Worm (Caenorhabditis elegans): ENCODE measurements around the gene C54G10.1.
A peak's percentile ranks its signal among the peaks of the same experiment; 100 is the strongest.

C54G10.1 gene

ce11 chrV:14685435-14686058 is 44.6 kb downstream of the C54G10.1 start, which contains the start of gene C47E8.4 (continued):
- TF ChIP-seq lin-39 (tag; optimal IDR thresholded peaks at IDR 0.05) (peak; percentile 93), hmg-11 (tag; optimal IDR thresholded peaks at IDR 0.05) (peak; percentile 83), eor-1 (tag; optimal IDR thresholded peaks at IDR 0.05) (peak in 1 of 2 experiments; percentile 82), pqm-1 (tag; optimal IDR thresholded peaks at IDR 0.05) (peak; percentile 86), nhr-12 (tag; optimal IDR thresholded peaks at IDR 0.05) (no peak), nhr-23 (tag; optimal IDR thresholded peaks at IDR 0.05) (peak; percentile 98), daf-12 (tag; optimal IDR thresholded peaks at IDR 0.05) (peak; percentile 57), nhr-237 (tag; optimal IDR thresholded peaks at IDR 0.05) (peak; percentile 30), nhr-43 (tag; optimal IDR thresholded peaks at IDR 0.05; ENCODE audit: poor library complexity, severe bottlenecking) (peak; percentile 98), nhr-11 (tag; optimal IDR thresholded peaks at IDR 0.05) (peak; percentile 93), unc-62 (GFP tag; optimal IDR thresholded peaks at IDR 0.05) (peak; percentile 87), ceh-82 (tag; optimal IDR thresholded peaks at IDR 0.05) (peak; percentile 72), lsy-12 (tag; optimal IDR thresholded peaks at IDR 0.05) (peak; percentile 99), skn-1 (tag; optimal IDR thresholded peaks at IDR 0.05) (peak; percentile 84), pha-4 (tag; optimal IDR thresholded peaks at IDR 0.05) (peak; percentile 98), fos-1 (tag; optimal IDR thresholded peaks at IDR 0.05) (peak; percentile 67), ztf-11 (tag; optimal IDR thresholded peaks at IDR 0.05) (no peak), nhr-77 (tag; optimal IDR thresholded peaks at IDR 0.05) (peak; percentile 89), fkh-2 (tag; optimal IDR thresholded peaks at IDR 0.05) (no peak), nhr-25 (tag; optimal IDR thresholded peaks at IDR 0.05) (peak; percentile 98), fkh-10 (GFP tag; optimal IDR thresholded peaks at IDR 0.05) (peak; percentile 98), nhr-67 (tag; optimal IDR thresholded peaks at IDR 0.05) (peak; percentile 19), tbx-2 (tag; optimal IDR thresholded peaks at IDR 0.05) (peak; percentile 95), ceh-16 (tag; optimal IDR thresholded peaks at IDR 0.05) (no peak), ama-1 (optimal IDR thresholded peaks at IDR 0.05) (peak; percentile 91), lin-15B (tag; optimal IDR thresholded peaks at IDR 0.05) (peak; percentile 100)

ce11 chrV:14686231-14687105 is 45.6 kb downstream of the C54G10.1 start:
- TF ChIP-seq nhr-25 (tag; optimal IDR thresholded peaks at IDR 0.05) (peak; percentile 11), ama-1 (optimal IDR thresholded peaks at IDR 0.05) (peak; percentile 93), hmg-11 (tag; optimal IDR thresholded peaks at IDR 0.05) (no peak), jun-1 (tag; optimal IDR thresholded peaks at IDR 0.05) (no peak), ceh-16 (tag; optimal IDR thresholded peaks at IDR 0.05) (no peak), snpc-4 (tag; optimal IDR thresholded peaks at IDR 0.05) (peak; percentile 3), nhr-67 (tag; optimal IDR thresholded peaks at IDR 0.05) (no peak)

ce11 chrV:14687106-14687964 is 46.4 kb downstream of the C54G10.1 start:
- peak; percentile 16 for TF ChIP-seq pha-4 (tag; optimal IDR thresholded peaks at IDR 0.05)
- peak; percentile 25 for TF ChIP-seq nfya-1 (tag; optimal IDR thresholded peaks at IDR 0.05; ENCODE audit: insufficient read depth)
- TF ChIP-seq ceh-9 (tag; optimal IDR thresholded peaks at IDR 0.05): no peak
- TF ChIP-seq unc-39 (tag; optimal IDR thresholded peaks at IDR 0.05): no peak
- TF ChIP-seq ztf-4 (tag; optimal IDR thresholded peaks at IDR 0.05): peak; percentile 5
- TF ChIP-seq lsy-12 (tag; optimal IDR thresholded peaks at IDR 0.05): no peak
- TF ChIP-seq ceh-82 (tag; optimal IDR thresholded peaks at IDR 0.05): no peak
- TF ChIP-seq ceh-16 (tag; optimal IDR thresholded peaks at IDR 0.05): no peak
- TF ChIP-seq ama-1 (optimal IDR thresholded peaks at IDR 0.05): peak; percentile 91
